Worm (Caenorhabditis elegans): ENCODE measurements around the gene unc-24.

DNA sequence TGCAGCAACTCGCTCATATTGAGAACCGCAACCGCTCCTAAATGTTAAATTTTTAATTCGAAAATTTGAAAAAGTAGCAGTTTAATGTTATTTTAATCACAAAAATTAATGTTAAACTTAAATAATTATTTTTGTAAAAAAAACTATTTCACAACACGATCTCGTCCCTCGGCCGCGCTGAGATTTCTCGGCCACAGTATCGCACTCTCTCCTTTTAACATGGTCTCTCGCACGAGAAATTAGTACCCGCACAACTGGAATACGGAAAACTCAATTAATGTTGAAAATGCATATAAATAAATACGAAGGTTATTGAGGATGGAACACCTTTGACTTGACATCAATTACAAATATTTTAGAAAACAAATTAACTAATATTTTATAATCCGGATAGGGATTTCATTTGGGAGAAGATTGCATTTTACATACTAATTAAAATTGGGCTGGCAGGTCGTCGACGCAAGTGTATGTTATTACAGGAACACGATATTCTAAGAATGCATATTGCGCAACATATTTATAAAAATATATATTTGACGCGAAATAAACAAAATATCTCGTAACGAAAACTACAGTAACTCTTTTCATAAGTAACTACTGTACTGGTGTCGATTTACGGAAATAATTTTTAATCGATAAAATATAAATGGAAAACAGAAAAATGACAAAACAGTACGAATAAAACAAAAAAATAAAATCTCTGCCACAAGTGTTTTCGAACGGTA is 40.3 kb downstream of the unc-24 start, which contains the start of gene dnc-4:
- TF ChIP-seq sma-9 (GFP tag; optimal IDR thresholded peaks at IDR 0.05) (no peak), sma-9 (tag; optimal IDR thresholded peaks at IDR 0.05) (no peak), ztf-11 (tag; optimal IDR thresholded peaks at IDR 0.05) (no peak), ZK546.5 (tag; optimal IDR thresholded peaks at IDR 0.05) (no peak), elt-3 (tag; optimal IDR thresholded peaks at IDR 0.05) (no peak), crh-2 (tag; optimal IDR thresholded peaks at IDR 0.05) (no peak)

All from whole organism, L2 larva.